Worm (Caenorhabditis elegans) whole organism, young adult: ENCODE data around the gene F55C10.4.

Experiments used
- C06A6.2 ChIP-seq: fragments of 200-800 bp; sonication (Bioruptor generic); conservative IDR thresholded peaks from 2 replicates; pipeline ENCODE4 v1.3.6; 2022; ENCODE audit warnings: missing genetic modification characterization, missing compliant biosample characterization
- C17E4.6 ChIP-seq: fragments of 200-800 bp; sonication (Bioruptor generic); IDR thresholded peaks from 2 replicates; pipeline ENCODE4 v1.3.6; 2022; ENCODE audit warnings: missing genetic modification reagents, missing genetic modification characterization, missing compliant biosample characterization
- D2030.7 ChIP-seq: fragments of 200-800 bp; sonication (Bioruptor generic); IDR thresholded peaks from 2 replicates; pipeline ENCODE4 v1.3.6; 2022; ENCODE audit warnings: missing genetic modification reagents, missing genetic modification characterization, missing compliant biosample characterization
- F10E7.11 ChIP-seq: sonication (generic microtip); optimal IDR thresholded peaks from 2 replicates; lab custom pipeline; 2017; ENCODE audit warnings: mild to moderate bottlenecking, missing genetic modification characterization, moderate library complexity, missing compliant biosample characterization
- F33H1.4 ChIP-seq: fragments of 200-800 bp; sonication (Bioruptor generic); IDR thresholded peaks from 2 replicates; pipeline ENCODE4 v1.3.6; 2022; ENCODE audit warnings: missing genetic modification reagents, missing genetic modification characterization, missing compliant biosample characterization
- F52B5.7 ChIP-seq: sonication (generic microtip); optimal IDR thresholded peaks from 2 replicates; lab custom pipeline; 2016; ENCODE audit warnings: mild to moderate bottlenecking, missing genetic modification characterization, missing compliant biosample characterization
- K11D2.4 ChIP-seq: fragments of 200-800 bp; sonication (Bioruptor generic); IDR thresholded peaks from 2 replicates; pipeline ENCODE4 v1.3.6; 2022; ENCODE audit warnings: missing genetic modification reagents, missing genetic modification characterization, missing compliant biosample characterization
- T26A5.8 ChIP-seq: sonication (generic microtip); optimal IDR thresholded peaks from 2 replicates; lab custom pipeline; 2016; ENCODE audit warnings: missing genetic modification characterization, missing compliant biosample characterization
- Y67H2A.10 ChIP-seq: fragments of 200-800 bp; sonication (Bioruptor generic); conservative IDR thresholded peaks from 2 replicates; pipeline ENCODE4 v1.3.6; 2022; ENCODE audit warnings: missing genetic modification reagents, missing genetic modification characterization, missing compliant biosample characterization
- atf-7 ChIP-seq: sonication (generic microtip); optimal IDR thresholded peaks from 2 replicates; lab custom pipeline; 2017; ENCODE audit warnings: mild to moderate bottlenecking, missing genetic modification characterization, missing compliant biosample characterization
- athp-1 ChIP-seq: sonication (generic microtip); optimal IDR thresholded peaks from 2 replicates; lab custom pipeline; 2017; ENCODE audit warnings: mild to moderate bottlenecking, missing genetic modification characterization, missing compliant biosample characterization
- attf-5 ChIP-seq: fragments of 200-800 bp; sonication (Bioruptor generic); optimal IDR thresholded peaks from 2 replicates; lab custom pipeline; 2018; ENCODE audit warnings: mild to moderate bottlenecking, missing genetic modification characterization, missing compliant biosample characterization
- attf-6 ChIP-seq: fragments of 200-800 bp; sonication (Bioruptor generic); IDR thresholded peaks from 2 replicates; pipeline ENCODE4 v1.3.6; 2022; ENCODE audit warnings: missing genetic modification reagents, missing genetic modification characterization, missing compliant biosample characterization
- bed-1 ChIP-seq: fragments of 200-800 bp; sonication (Bioruptor generic); IDR thresholded peaks from 2 replicates; pipeline ENCODE4 v1.3.6; 2022; ENCODE audit warnings: missing genetic modification reagents, missing genetic modification characterization, missing compliant biosample characterization
- ceh-100 ChIP-seq: fragments of 200-800 bp; sonication (Bioruptor generic); IDR thresholded peaks from 2 replicates; pipeline ENCODE4 v1.3.6; 2022; ENCODE audit warnings: missing genetic modification reagents, missing genetic modification characterization, missing compliant biosample characterization
- ceh-40 ChIP-seq: fragments of 200-800 bp; sonication (Bioruptor generic); IDR thresholded peaks from 2 replicates; pipeline ENCODE4 v1.3.6; 2022; ENCODE audit warnings: missing genetic modification characterization, missing compliant biosample characterization
- ceh-58 ChIP-seq: fragments of 200-800 bp; sonication (Bioruptor generic); IDR thresholded peaks from 2 replicates; pipeline ENCODE4 v1.3.6; 2022; ENCODE audit warnings: missing genetic modification characterization, missing compliant biosample characterization
- dpff-1 ChIP-seq: sonication (generic microtip); optimal IDR thresholded peaks from 2 replicates; lab custom pipeline; 2017; ENCODE audit warnings: mild to moderate bottlenecking, missing genetic modification characterization, missing compliant biosample characterization
- dpl-1 ChIP-seq: fragments of 150-350 bp; optimal IDR thresholded peaks from 2 replicates; lab custom pipeline; 2014; ENCODE audit warnings: missing biosample characterization, missing genetic modification reagents, missing genetic modification characterization
- efl-1 ChIP-seq: fragments of 150-350 bp; optimal IDR thresholded peaks from 2 replicates; lab custom pipeline; 2014; ENCODE audit warnings: missing biosample characterization, missing genetic modification reagents, missing genetic modification characterization
- egl-18 ChIP-seq: fragments of 200-800 bp; sonication (Bioruptor generic); IDR thresholded peaks from 2 replicates; pipeline ENCODE4 v1.3.6; 2022; ENCODE audit warnings: missing genetic modification reagents, missing genetic modification characterization, missing compliant biosample characterization
- egrh-3 ChIP-seq: fragments of 200-800 bp; sonication (Bioruptor generic); IDR thresholded peaks from 2 replicates; pipeline ENCODE4 v1.3.6; 2022; ENCODE audit warnings: missing genetic modification reagents, missing genetic modification characterization, missing compliant biosample characterization
- fkh-3 ChIP-seq: sonication (generic microtip); optimal IDR thresholded peaks from 2 replicates; lab custom pipeline; 2016; ENCODE audit warnings: mild to moderate bottlenecking, missing genetic modification characterization, missing compliant biosample characterization
- him-1 ChIP-seq: sonication (generic microtip); optimal IDR thresholded peaks from 2 replicates; lab custom pipeline; 2016; ENCODE audit warnings: missing genotype, missing genetic modification reagents, missing genetic modification characterization, missing compliant biosample characterization
- hlh-26 ChIP-seq: fragments of 200-800 bp; sonication (Bioruptor generic); conservative IDR thresholded peaks from 2 replicates; pipeline ENCODE4 v1.3.6; 2022; ENCODE audit warnings: missing genetic modification reagents, missing genetic modification characterization, missing compliant biosample characterization
- hsf-1 ChIP-seq: fragments of 200-800 bp; sonication (Bioruptor generic); IDR thresholded peaks from 2 replicates; pipeline ENCODE4 v1.3.6; 2022; ENCODE audit warnings: missing genetic modification reagents, missing genetic modification characterization, missing compliant biosample characterization
- let-607 ChIP-seq, 2 experiments: fragments of 200-800 bp in 1 of 2; sonication (Bioruptor generic) in 1 of 2; sonication (generic microtip) in 1 of 2; optimal IDR thresholded peaks; 2 replicates each; lab custom pipeline; 2016 to 2018; ENCODE audit warnings: mild to moderate bottlenecking in 2 of 2, missing compliant biosample characterization in 2 of 2, missing genetic modification characterization in 2 of 2, moderate library complexity in 2 of 2, missing genotype in 1 of 2
- lin-40 ChIP-seq: sonication (generic microtip); optimal IDR thresholded peaks from 2 replicates; lab custom pipeline; 2016; ENCODE audit warnings: missing genetic modification characterization, mild to moderate bottlenecking, missing compliant biosample characterization, missing genotype, missing genetic modification reagents
- lin-54 ChIP-seq: fragments of 200-800 bp; sonication (Bioruptor generic); optimal IDR thresholded peaks from 2 replicates; lab custom pipeline; 2018; ENCODE audit warnings: mild to moderate bottlenecking, missing genetic modification characterization, missing compliant biosample characterization
- lsl-1 ChIP-seq: fragments of 200-800 bp; sonication (Bioruptor generic); optimal IDR thresholded peaks from 2 replicates; lab custom pipeline; 2018; ENCODE audit warnings: mild to moderate bottlenecking, missing genetic modification characterization, moderate library complexity, missing compliant biosample characterization
- lsy-27 ChIP-seq: sonication (generic microtip); optimal IDR thresholded peaks from 2 replicates; lab custom pipeline; 2017; ENCODE audit warnings: missing genetic modification characterization, mild to moderate bottlenecking, missing compliant biosample characterization, antibody characterized with exemption, missing genotype, borderline replicate concordance; ENCODE audit not compliant: insufficient read depth
- madf-3 ChIP-seq: fragments of 200-800 bp; sonication (Bioruptor generic); IDR thresholded peaks from 2 replicates; pipeline ENCODE4 v1.3.6; 2022; ENCODE audit warnings: missing genetic modification reagents, missing genetic modification characterization, missing compliant biosample characterization
- mel-28 ChIP-seq: sonication (generic microtip); optimal IDR thresholded peaks from 2 replicates; lab custom pipeline; 2016; ENCODE audit warnings: borderline replicate concordance, mild to moderate bottlenecking, missing genetic modification characterization, missing compliant biosample characterization
- nfya-2 ChIP-seq: fragments of 200-800 bp; sonication (Bioruptor generic); IDR thresholded peaks from 2 replicates; pipeline ENCODE4 v1.3.6; 2022; ENCODE audit warnings: missing genetic modification reagents, missing genetic modification characterization, missing compliant biosample characterization
- pbrm-1 ChIP-seq: fragments of 200-800 bp; sonication (Bioruptor generic); IDR thresholded peaks from 2 replicates; pipeline ENCODE4 v1.3.6; 2022; ENCODE audit warnings: missing genetic modification reagents, missing genetic modification characterization, missing compliant biosample characterization
- pha-4 ChIP-seq: fragments of 150-350 bp; sonication (generic microtip); optimal IDR thresholded peaks from 2 replicates; lab custom pipeline; 2014; ENCODE audit warnings: missing biosample characterization, missing genetic modification reagents, missing genetic modification characterization
- rcor-1 ChIP-seq: fragments of 200-800 bp; sonication (Bioruptor generic); IDR thresholded peaks from 2 replicates; pipeline ENCODE4 v1.3.6; 2022; ENCODE audit warnings: missing genetic modification reagents, missing genetic modification characterization, missing compliant biosample characterization
- sdz-38 ChIP-seq: sonication (generic microtip); optimal IDR thresholded peaks from 2 replicates; lab custom pipeline; 2016; ENCODE audit warnings: missing genotype, missing genetic modification characterization, missing compliant biosample characterization
- snpc-1.1 ChIP-seq: sonication (generic microtip); optimal IDR thresholded peaks from 2 replicates; lab custom pipeline; 2017; ENCODE audit warnings: missing genetic modification characterization, mild to moderate bottlenecking, missing compliant biosample characterization, antibody characterized with exemption, moderate library complexity, missing genotype, missing genetic modification reagents; ENCODE audit not compliant: insufficient read depth
- sptf-2 ChIP-seq: fragments of 200-800 bp; sonication (Bioruptor generic); optimal IDR thresholded peaks from 2 replicates; lab custom pipeline; 2018; ENCODE audit warnings: mild to moderate bottlenecking, missing genetic modification characterization, missing compliant biosample characterization
- tbp1 ChIP-seq: fragments of 200-800 bp; sonication (Bioruptor generic); optimal IDR thresholded peaks from 2 replicates; lab custom pipeline; 2018; ENCODE audit warnings: mild to moderate bottlenecking, missing genetic modification characterization, missing compliant biosample characterization
- tbx-9 ChIP-seq: sonication (generic microtip); optimal IDR thresholded peaks from 2 replicates; lab custom pipeline; 2016; ENCODE audit warnings: borderline replicate concordance, missing genetic modification characterization, inconsistent platforms, missing compliant biosample characterization
- unc-62 ChIP-seq: fragments of 150-350 bp; optimal IDR thresholded peaks from 2 replicates; lab custom pipeline; 2014; ENCODE audit warnings: missing biosample characterization, missing genetic modification reagents, missing genetic modification characterization
- xnd-1 ChIP-seq: sonication (generic microtip); optimal IDR thresholded peaks from 2 replicates; lab custom pipeline; 2016; ENCODE audit warnings: missing genotype, missing genetic modification reagents, missing genetic modification characterization, missing compliant biosample characterization
- ztf-18 ChIP-seq: sonication (generic microtip); optimal IDR thresholded peaks from 2 replicates; lab custom pipeline; 2016; ENCODE audit warnings: missing genotype, mild to moderate bottlenecking, missing genetic modification characterization, missing compliant biosample characterization
- ztf-22 ChIP-seq: fragments of 200-800 bp; sonication (Bioruptor generic); optimal IDR thresholded peaks from 2 replicates; lab custom pipeline; 2018; ENCODE audit warnings: mild to moderate bottlenecking, missing genetic modification characterization, moderate library complexity, missing compliant biosample characterization
- ztf-26 ChIP-seq: sonication (generic microtip); optimal IDR thresholded peaks from 2 replicates; lab custom pipeline; 2017; ENCODE audit warnings: missing genetic modification characterization, missing compliant biosample characterization
- ztf-28 ChIP-seq: fragments of 200-800 bp; sonication (Bioruptor generic); IDR thresholded peaks from 2 replicates; pipeline ENCODE4 v1.3.6; 2022; ENCODE audit warnings: missing genetic modification reagents, missing genetic modification characterization, missing compliant biosample characterization
- ztf-6 ChIP-seq: fragments of 200-800 bp; sonication (Bioruptor generic); IDR thresholded peaks from 2 replicates; pipeline ENCODE4 v1.3.6; 2022; ENCODE audit warnings: missing genetic modification reagents, missing genetic modification characterization, missing compliant biosample characterization

The F55C10.4 gene

ce11 chrV:11412125-11412524 is 25.6 kb downstream of the F55C10.4 start:
- TF ChIP-seq lin-40 (tag; lab: Kevin White, UChicago) (no peak), lin-54 (GFP tag; lab: Kevin White, UChicago) (peak; percentile 62), sdz-38 (tag; lab: Kevin White, UChicago) (no peak), dpl-1 (GFP tag; lab: Kevin White, UChicago) (no peak), ztf-18 (tag; lab: Kevin White, UChicago) (peak; percentile 62), hlh-26 (no peak), F10E7.11 (no peak), attf-5 (GFP tag; lab: Kevin White, UChicago) (peak; percentile 37), pha-4 (tag; lab: Kevin White, UChicago) (no peak), atf-7 (peak; percentile 20), F52B5.7 (tag; lab: Kevin White, UChicago) (peak; percentile 75), pbrm-1 (GFP tag; lab: Robert Waterston, UW) (peak; percentile 80), egrh-3 (GFP tag; lab: Robert Waterston, UW) (0 out of 2 replicates have a peak, but pooled peaks have one; percentile 6), ztf-22 (GFP tag; lab: Kevin White, UChicago) (no peak), ceh-100 (GFP tag; lab: Robert Waterston, UW) (0 out of 2 replicates have a peak, but pooled peaks have one; percentile 47), madf-3 (GFP tag; lab: Robert Waterston, UW) (no peak), Y67H2A.10 (GFP tag; lab: Robert Waterston, UW) (no peak), C06A6.2 (no peak), efl-1 (GFP tag; lab: Kevin White, UChicago) (no peak), F33H1.4 (GFP tag; lab: Robert Waterston, UW) (peak; percentile 20; the same call in 1 of the 2 replicates), egl-18 (GFP tag; lab: Robert Waterston, UW) (no peak), T26A5.8 (tag; lab: Kevin White, UChicago) (no peak), ceh-58 (GFP tag; lab: Robert Waterston, UW) (no peak), athp-1 (tag; lab: Kevin White, UChicago) (peak; percentile 63), tbp1 (peak; percentile 87), rcor-1 (GFP tag; lab: Robert Waterston, UW) (0 out of 2 replicates have a peak, but pooled peaks have one; percentile 36), xnd-1 (no peak), attf-6 (GFP tag; lab: Robert Waterston, UW) (no peak), snpc-1.1 (tag; lab: Kevin White, UChicago) (peak; percentile 66), hsf-1 (no peak), sptf-2 (GFP tag; lab: Kevin White, UChicago) (no peak), ztf-6 (GFP tag; lab: Robert Waterston, UW) (no peak), D2030.7 (GFP tag; lab: Robert Waterston, UW) (peak; percentile 79), ceh-40 (GFP tag; lab: Robert Waterston, UW) (no peak), bed-1 (no peak), C17E4.6 (GFP tag; lab: Robert Waterston, UW) (no peak), tbx-9 (tag; lab: Kevin White, UChicago) (no peak), him-1 (tag; lab: Kevin White, UChicago) (peak; percentile 83), fkh-3 (tag; lab: Kevin White, UChicago) (no peak), unc-62 (GFP tag; lab: Kevin White, UChicago) (no peak), K11D2.4 (GFP tag; lab: Robert Waterston, UW) (no peak), ztf-26 (no peak), dpff-1 (tag; lab: Kevin White, UChicago) (no peak), ztf-28 (GFP tag; lab: Robert Waterston, UW) (0 out of 2 replicates have a peak, but pooled peaks have one; percentile 25), mel-28 (no peak), let-607 (tag; optimal IDR thresholded peaks at IDR 0.05; lab: Kevin White, UChicago) (peak in 1 of 2 experiments; percentile 18), lsy-27 (tag; lab: Kevin White, UChicago) (peak; percentile 30), lsl-1 (GFP tag; lab: Kevin White, UChicago) (peak; percentile 32), nfya-2 (GFP tag; lab: Robert Waterston, UW) (no peak)
